Worm (Caenorhabditis elegans) whole organism, young adult: Measurements from ENCODE around the gene T12E12.6.

ENCODE experiments used
- B0019.2 ChIP-seq: fragments of 200-800 bp; sonication (Bioruptor generic); conservative IDR thresholded peaks from 2 replicates; pipeline ENCODE4 v1.3.6; 2022; ENCODE audit warnings: missing genetic modification reagents, missing genetic modification characterization, missing compliant biosample characterization
- B0261.1 ChIP-seq: sonication (generic microtip); optimal IDR thresholded peaks from 2 replicates; lab custom pipeline; 2016; ENCODE audit warnings: mild to moderate bottlenecking, missing genetic modification characterization, moderate library complexity, missing compliant biosample characterization
- F10E7.11 ChIP-seq: sonication (generic microtip); optimal IDR thresholded peaks from 2 replicates; lab custom pipeline; 2017; ENCODE audit warnings: mild to moderate bottlenecking, missing genetic modification characterization, moderate library complexity, missing compliant biosample characterization
- F23B12.7 ChIP-seq: sonication (generic microtip); optimal IDR thresholded peaks from 2 replicates; lab custom pipeline; 2017; ENCODE audit warnings: missing genetic modification characterization, mild to moderate bottlenecking, missing compliant biosample characterization, antibody characterized with exemption, moderate library complexity; ENCODE audit not compliant: insufficient read depth
- F49E8.2 ChIP-seq: sonication (generic microtip); optimal IDR thresholded peaks from 3 replicates; lab custom pipeline; 2017; ENCODE audit warnings: missing genetic modification characterization, mild to moderate bottlenecking, missing compliant biosample characterization, antibody characterized with exemption, moderate library complexity; ENCODE audit not compliant: insufficient read depth
- Y56A3A.18 ChIP-seq: fragments of 200-800 bp; sonication (Bioruptor generic); IDR thresholded peaks from 2 replicates; pipeline ENCODE4 v1.3.6; 2022; ENCODE audit warnings: missing genetic modification reagents, missing genetic modification characterization, missing compliant biosample characterization
- Y79H2A.3 ChIP-seq: fragments of 200-800 bp; sonication (Bioruptor generic); conservative IDR thresholded peaks from 2 replicates; pipeline ENCODE4 v1.3.6; 2022; ENCODE audit warnings: missing genetic modification reagents, missing genetic modification characterization, missing compliant biosample characterization
- ZK185.1 ChIP-seq: sonication (generic microtip); optimal IDR thresholded peaks from 2 replicates; lab custom pipeline; 2016; ENCODE audit warnings: mild to moderate bottlenecking, missing genetic modification characterization, missing compliant biosample characterization; ENCODE audit not compliant: poor library complexity, severe bottlenecking
- aptf-2 ChIP-seq: fragments of 200-800 bp; sonication (Bioruptor generic); conservative IDR thresholded peaks from 2 replicates; pipeline ENCODE4 v1.3.6; 2022; ENCODE audit warnings: missing genetic modification reagents, missing genetic modification characterization, missing compliant biosample characterization
- attf-6 ChIP-seq: fragments of 200-800 bp; sonication (Bioruptor generic); IDR thresholded peaks from 2 replicates; pipeline ENCODE4 v1.3.6; 2022; ENCODE audit warnings: missing genetic modification reagents, missing genetic modification characterization, missing compliant biosample characterization
- bed-1 ChIP-seq: fragments of 200-800 bp; sonication (Bioruptor generic); IDR thresholded peaks from 2 replicates; pipeline ENCODE4 v1.3.6; 2022; ENCODE audit warnings: missing genetic modification reagents, missing genetic modification characterization, missing compliant biosample characterization
- ccch-3 ChIP-seq: fragments of 200-800 bp; sonication (Bioruptor generic); optimal IDR thresholded peaks from 2 replicates; lab custom pipeline; 2018; ENCODE audit warnings: mild to moderate bottlenecking, missing genetic modification characterization, missing compliant biosample characterization
- ceh-100 ChIP-seq: fragments of 200-800 bp; sonication (Bioruptor generic); IDR thresholded peaks from 2 replicates; pipeline ENCODE4 v1.3.6; 2022; ENCODE audit warnings: missing genetic modification reagents, missing genetic modification characterization, missing compliant biosample characterization
- ceh-27 ChIP-seq: fragments of 200-800 bp; sonication (Bioruptor generic); optimal IDR thresholded peaks from 2 replicates; lab custom pipeline; 2018; ENCODE audit warnings: mild to moderate bottlenecking, missing genetic modification characterization, moderate library complexity, missing compliant biosample characterization
- ceh-79 ChIP-seq: sonication (generic microtip); optimal IDR thresholded peaks from 2 replicates; lab custom pipeline; 2017; ENCODE audit warnings: mild to moderate bottlenecking, missing genetic modification characterization, missing compliant biosample characterization
- chd-7 ChIP-seq: sonication (generic microtip); optimal IDR thresholded peaks from 2 replicates; lab custom pipeline; 2016; ENCODE audit warnings: mild to moderate bottlenecking, missing genetic modification characterization, moderate library complexity, missing compliant biosample characterization
- ets-4 ChIP-seq: fragments of 200-800 bp; sonication (Bioruptor generic); optimal IDR thresholded peaks from 2 replicates; lab custom pipeline; 2018; ENCODE audit warnings: mild to moderate bottlenecking, missing genetic modification characterization, missing compliant biosample characterization
- fkh-3 ChIP-seq: sonication (generic microtip); optimal IDR thresholded peaks from 2 replicates; lab custom pipeline; 2016; ENCODE audit warnings: mild to moderate bottlenecking, missing genetic modification characterization, missing compliant biosample characterization
- gei-17 ChIP-seq: fragments of 200-800 bp; sonication (Bioruptor generic); optimal IDR thresholded peaks from 2 replicates; lab custom pipeline; 2018; ENCODE audit warnings: mild to moderate bottlenecking, missing genetic modification characterization, missing compliant biosample characterization
- hlh-12 ChIP-seq: sonication (generic microtip); optimal IDR thresholded peaks from 2 replicates; lab custom pipeline; 2016; ENCODE audit warnings: missing genetic modification characterization, missing compliant biosample characterization
- hsf-1 ChIP-seq: fragments of 200-800 bp; sonication (Bioruptor generic); IDR thresholded peaks from 2 replicates; pipeline ENCODE4 v1.3.6; 2022; ENCODE audit warnings: missing genetic modification reagents, missing genetic modification characterization, missing compliant biosample characterization
- lin-26 ChIP-seq: fragments of 200-800 bp; sonication (Bioruptor generic); IDR thresholded peaks from 2 replicates; pipeline ENCODE4 v1.3.6; 2022; ENCODE audit warnings: missing genetic modification reagents, missing genetic modification characterization, missing compliant biosample characterization
- madf-3 ChIP-seq: fragments of 200-800 bp; sonication (Bioruptor generic); IDR thresholded peaks from 2 replicates; pipeline ENCODE4 v1.3.6; 2022; ENCODE audit warnings: missing genetic modification reagents, missing genetic modification characterization, missing compliant biosample characterization
- mel-28 ChIP-seq: sonication (generic microtip); optimal IDR thresholded peaks from 2 replicates; lab custom pipeline; 2016; ENCODE audit warnings: borderline replicate concordance, mild to moderate bottlenecking, missing genetic modification characterization, missing compliant biosample characterization
- mes-4 ChIP-seq: sonication (generic microtip); optimal IDR thresholded peaks from 2 replicates; lab custom pipeline; 2016; ENCODE audit warnings: missing genotype, missing genetic modification characterization, missing compliant biosample characterization
- nfya-2 ChIP-seq: fragments of 200-800 bp; sonication (Bioruptor generic); IDR thresholded peaks from 2 replicates; pipeline ENCODE4 v1.3.6; 2022; ENCODE audit warnings: missing genetic modification reagents, missing genetic modification characterization, missing compliant biosample characterization
- nhr-120 ChIP-seq: fragments of 200-800 bp; sonication (Bioruptor generic); IDR thresholded peaks from 2 replicates; pipeline ENCODE4 v1.3.6; 2022; ENCODE audit warnings: missing genetic modification characterization, missing compliant biosample characterization
- pbrm-1 ChIP-seq: fragments of 200-800 bp; sonication (Bioruptor generic); IDR thresholded peaks from 2 replicates; pipeline ENCODE4 v1.3.6; 2022; ENCODE audit warnings: missing genetic modification reagents, missing genetic modification characterization, missing compliant biosample characterization
- pha-4 ChIP-seq: fragments of 150-350 bp; sonication (generic microtip); optimal IDR thresholded peaks from 2 replicates; lab custom pipeline; 2014; ENCODE audit warnings: missing biosample characterization, missing genetic modification reagents, missing genetic modification characterization
- rpc-1 ChIP-seq, 2 experiments: fragments of 150-350 bp in 1 of 2; sonication (generic microtip) in 1 of 2; optimal IDR thresholded peaks; 2 replicates each; lab custom pipeline; 2014 to 2018; ENCODE audit warnings: missing biosample characterization in 1 of 2, missing genetic modification characterization in 1 of 2, missing genetic modification reagents in 1 of 2, missing genotype in 1 of 2
- sdz-38 ChIP-seq: sonication (generic microtip); optimal IDR thresholded peaks from 2 replicates; lab custom pipeline; 2016; ENCODE audit warnings: missing genotype, missing genetic modification characterization, missing compliant biosample characterization
- sea-2 ChIP-seq: fragments of 200-800 bp; sonication (Bioruptor generic); IDR thresholded peaks from 2 replicates; pipeline ENCODE4 v1.3.6; 2022; ENCODE audit warnings: missing genetic modification characterization, missing compliant biosample characterization
- snpc-1.3 ChIP-seq: sonication (generic microtip); optimal IDR thresholded peaks from 2 replicates; lab custom pipeline; 2017; ENCODE audit warnings: missing genetic modification characterization, mild to moderate bottlenecking, missing compliant biosample characterization, antibody characterized with exemption, moderate library complexity, missing genotype, missing genetic modification reagents; ENCODE audit not compliant: insufficient read depth
- snpc-4 ChIP-seq, 5 experiments: fragments of 150-350 bp in 1 of 5; sonication (generic microtip) in 4 of 5; optimal IDR thresholded peaks; 2 replicates each; lab custom pipeline; 2014 to 2018; ENCODE audit warnings: missing genetic modification characterization in 5 of 5, missing biosample characterization in 3 of 5, antibody characterized with exemption in 2 of 5, mild to moderate bottlenecking in 2 of 5, missing compliant biosample characterization in 2 of 5, missing genotype in 2 of 5, moderate library complexity in 2 of 5, missing genetic modification reagents in 1 of 5
- tbx-9 ChIP-seq: sonication (generic microtip); optimal IDR thresholded peaks from 2 replicates; lab custom pipeline; 2016; ENCODE audit warnings: borderline replicate concordance, missing genetic modification characterization, inconsistent platforms, missing compliant biosample characterization
- tlf-1 ChIP-seq: fragments of 200-800 bp; sonication (Bioruptor generic); optimal IDR thresholded peaks from 2 replicates; lab custom pipeline; 2018; ENCODE audit warnings: mild to moderate bottlenecking, missing genetic modification characterization, missing compliant biosample characterization
- ztf-18 ChIP-seq: sonication (generic microtip); optimal IDR thresholded peaks from 2 replicates; lab custom pipeline; 2016; ENCODE audit warnings: missing genotype, mild to moderate bottlenecking, missing genetic modification characterization, missing compliant biosample characterization
- ztf-22 ChIP-seq: fragments of 200-800 bp; sonication (Bioruptor generic); optimal IDR thresholded peaks from 2 replicates; lab custom pipeline; 2018; ENCODE audit warnings: mild to moderate bottlenecking, missing genetic modification characterization, moderate library complexity, missing compliant biosample characterization
- ztf-25 ChIP-seq: fragments of 200-800 bp; sonication (Bioruptor generic); IDR thresholded peaks from 2 replicates; pipeline ENCODE4 v1.3.6; 2022; ENCODE audit warnings: missing genetic modification reagents, missing genetic modification characterization, missing compliant biosample characterization
- ztf-26 ChIP-seq: sonication (generic microtip); optimal IDR thresholded peaks from 2 replicates; lab custom pipeline; 2017; ENCODE audit warnings: missing genetic modification characterization, missing compliant biosample characterization

The T12E12.6 gene

DNA sequence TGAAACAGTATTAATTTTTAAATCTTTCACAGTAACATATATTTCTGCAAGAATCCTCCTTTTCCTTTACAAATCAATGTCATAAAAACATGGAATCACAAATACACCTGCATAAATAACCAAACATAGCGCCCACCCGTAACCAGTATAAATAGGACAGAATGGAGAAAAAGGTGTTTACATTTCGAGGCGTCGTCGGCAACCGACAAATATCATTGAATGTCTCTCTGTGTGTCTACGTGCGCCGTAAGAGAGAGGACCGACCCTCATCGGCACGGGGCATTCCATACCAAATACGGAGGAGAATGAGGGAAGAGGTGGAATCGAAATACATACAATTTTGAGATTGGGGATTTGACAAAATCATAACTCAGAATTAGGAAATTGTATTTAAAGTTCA, 8.8 kb downstream of the T12E12.6 start:
- TF ChIP-seq sdz-38 (tag; lab: Kevin White, UChicago), result no peak
- no peak for TF ChIP-seq snpc-4 (GFP tag; optimal IDR thresholded peaks at IDR 0.05; lab: Kevin White, UChicago)
- peak in 2 of 4 experiments; percentile 2 to 19 for TF ChIP-seq snpc-4 (tag; optimal IDR thresholded peaks at IDR 0.05; lab: Kevin White, UChicago)

ce11 chrIV:5564293-5564692, 9.6 kb downstream of the T12E12.6 start:
- no peak for TF ChIP-seq chd-7 (tag; lab: Kevin White, UChicago)
- TF ChIP-seq nfya-2 (GFP tag; lab: Robert Waterston, UW), result no peak
- TF ChIP-seq ztf-22 (GFP tag; lab: Kevin White, UChicago), result no peak
- no peak for TF ChIP-seq ztf-25 (GFP tag; lab: Robert Waterston, UW)
- TF ChIP-seq B0019.2, result no peak
- TF ChIP-seq ets-4 (GFP tag; lab: Kevin White, UChicago), result no peak

- TF ChIP-seq ccch-3 (no peak), F10E7.11 (no peak), Y79H2A.3 (GFP tag; lab: Robert Waterston, UW) (no peak), ztf-26 (tag; lab: Kevin White, UChicago) (no peak), bed-1 (GFP tag; lab: Robert Waterston, UW) (no peak), F23B12.7 (tag; lab: Kevin White, UChicago) (no peak), F49E8.2 (tag; lab: Kevin White, UChicago) (no peak), tbx-9 (tag; lab: Kevin White, UChicago) (no peak), madf-3 (GFP tag; lab: Robert Waterston, UW) (no peak), ceh-100 (no peak), ceh-79 (tag; lab: Kevin White, UChicago) (no peak), B0261.1 (no peak), snpc-1.3 (tag; lab: Kevin White, UChicago) (no peak), Y56A3A.18 (no peak), pha-4 (tag; lab: Kevin White, UChicago) (no peak), attf-6 (GFP tag; lab: Robert Waterston, UW) (no peak), hsf-1 (GFP tag; lab: Robert Waterston, UW) (no peak), gei-17 (GFP tag; lab: Kevin White, UChicago) (no peak), pbrm-1 (GFP tag; lab: Robert Waterston, UW) (no peak)
These were observed 10.7 kb downstream of the T12E12.6 start for ce11 chrIV:5563280-5563679.

- TF ChIP-seq rpc-1 (optimal IDR thresholded peaks at IDR 0.05; lab: Kevin White, UChicago), result no peak
- no peak for TF ChIP-seq rpc-1 (tag; optimal IDR thresholded peaks at IDR 0.05; lab: Kevin White, UChicago)
- peak; percentile 2 for TF ChIP-seq ceh-27
These were observed 12.3 kb downstream of the T12E12.6 start for ce11 chrIV:5561497-5562155.

ce11 chrIV:5561059-5561458, 12.9 kb downstream of the T12E12.6 start:
- TF ChIP-seq aptf-2 (GFP tag; lab: Robert Waterston, UW) (no peak), fkh-3 (tag; lab: Kevin White, UChicago) (no peak), hlh-12 (no peak), ZK185.1 (tag; lab: Kevin White, UChicago) (no peak), mes-4 (tag; lab: Kevin White, UChicago) (no peak), tlf-1 (GFP tag; lab: Kevin White, UChicago) (no peak), ztf-18 (no peak), lin-26 (GFP tag; lab: Robert Waterston, UW) (no peak), nhr-120 (no peak), sea-2 (GFP tag; lab: Robert Waterston, UW) (no peak), ztf-22 (GFP tag; lab: Kevin White, UChicago) (no peak), nfya-2 (GFP tag; lab: Robert Waterston, UW) (no peak), ceh-27 (no peak), ztf-26 (tag; lab: Kevin White, UChicago) (no peak), mel-28 (tag; lab: Kevin White, UChicago) (no peak), ztf-25 (GFP tag; lab: Robert Waterston, UW) (no peak)
